Fruit fly (Drosophila melanogaster) ovary, adult (tissue): ENCODE results near the gene CG43354.

ENCODE experiments used
- CG17801 ChIP-seq: fragments of 200-800 bp; optimal IDR thresholded peaks from 2 replicates; lab custom pipeline; 2019; ENCODE audit warnings: missing biosample characterization, mild to moderate bottlenecking, missing genetic modification characterization, moderate library complexity; ENCODE audit not compliant: partially characterized antibody

The CG43354 gene

dm6 chr2L:18319577-18320316 is 10.5 kb upstream of the CG43354 start, which contains the start of gene Fas3:
TSS of gene Fas3 (plus strand) at chr2L:18320102.
- peak; percentile 32 for TF ChIP-seq CG17801 (GFP tag; lab: Kevin White, UChicago)

DNA sequence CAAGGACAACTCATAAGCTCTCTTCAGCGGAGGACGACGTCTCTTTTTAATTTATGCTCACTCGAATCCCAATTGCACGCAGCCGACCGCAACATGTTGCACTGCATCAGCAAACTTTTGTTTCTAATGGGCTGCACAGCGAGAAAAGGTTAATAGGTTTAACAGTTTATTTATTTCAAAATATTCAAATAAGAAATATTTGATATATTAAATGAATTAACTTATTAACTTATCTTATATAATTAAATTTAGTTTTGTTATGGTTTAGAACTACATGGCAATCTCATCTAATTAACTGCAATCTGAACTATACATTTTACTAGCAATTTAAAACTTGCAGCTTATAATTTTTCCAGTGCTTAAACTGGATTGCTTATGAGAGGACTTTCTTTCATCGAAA is 6.2 kb upstream of the CG43354 start:
- TF ChIP-seq CG17801 (GFP tag; lab: Kevin White, UChicago), result no peak

DNA sequence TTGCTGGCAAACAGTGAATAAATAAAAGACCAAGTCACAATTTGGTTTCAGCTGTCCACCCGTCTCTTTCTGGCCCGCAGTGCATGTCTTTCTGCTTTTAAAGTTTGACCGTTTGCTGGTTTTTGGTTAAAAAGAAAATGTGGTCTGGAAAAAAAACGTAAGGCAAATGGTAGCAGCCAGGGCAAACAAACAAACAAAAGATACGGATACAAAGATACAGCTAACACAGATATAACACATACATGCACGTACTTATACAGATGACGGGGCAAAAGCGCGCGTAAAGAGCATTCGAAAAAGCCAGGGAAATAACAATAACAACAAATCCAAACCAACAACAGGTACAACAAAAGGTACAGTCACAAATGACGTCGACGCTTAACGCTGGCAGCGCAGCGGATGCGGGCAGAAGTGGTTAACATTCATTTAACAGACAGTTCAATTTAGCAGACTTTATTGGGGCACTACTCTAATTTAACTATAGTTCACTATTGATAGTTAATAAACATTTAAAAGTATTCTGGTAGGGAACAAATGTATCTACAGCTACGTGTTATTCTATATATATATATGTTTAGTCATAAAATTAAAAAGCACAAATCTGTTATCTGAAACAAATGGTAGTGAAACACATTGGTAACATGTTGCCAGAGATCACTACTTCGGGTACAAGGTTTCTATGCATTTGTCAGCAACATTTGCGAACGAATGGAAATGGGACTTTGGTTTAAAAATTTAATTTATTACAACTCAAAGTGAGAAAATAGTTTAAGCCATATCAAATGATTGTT is 4.9 kb upstream of the CG43354 start:
- no peak for TF ChIP-seq CG17801 (GFP tag; lab: Kevin White, UChicago)

DNA sequence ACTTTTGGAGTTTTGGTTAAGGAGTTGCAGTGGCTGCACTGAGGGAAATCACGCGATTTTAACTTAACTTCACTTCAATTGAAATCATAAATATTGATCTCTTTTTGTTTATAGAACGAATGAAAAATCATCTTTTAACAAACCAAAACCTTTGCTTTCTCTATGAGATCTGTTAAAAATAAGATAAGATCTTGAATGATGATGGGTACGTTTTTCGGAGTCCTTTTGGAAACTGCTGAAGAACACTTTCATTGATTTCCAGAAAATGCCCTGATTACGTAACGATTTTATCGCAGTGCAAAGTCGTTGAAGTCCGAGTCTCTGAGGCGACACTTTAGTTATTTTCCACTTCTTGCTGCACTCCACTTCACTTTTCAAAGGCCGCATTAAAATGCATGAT is 3.1 kb upstream of the CG43354 start:
- TF ChIP-seq CG17801 (GFP tag; lab: Kevin White, UChicago), result no peak

- no peak for TF ChIP-seq CG17801 (GFP tag; lab: Kevin White, UChicago)
Measured at dm6 chr2L:18311564-18312279, 2.5 kb upstream of the CG43354 start.

DNA sequence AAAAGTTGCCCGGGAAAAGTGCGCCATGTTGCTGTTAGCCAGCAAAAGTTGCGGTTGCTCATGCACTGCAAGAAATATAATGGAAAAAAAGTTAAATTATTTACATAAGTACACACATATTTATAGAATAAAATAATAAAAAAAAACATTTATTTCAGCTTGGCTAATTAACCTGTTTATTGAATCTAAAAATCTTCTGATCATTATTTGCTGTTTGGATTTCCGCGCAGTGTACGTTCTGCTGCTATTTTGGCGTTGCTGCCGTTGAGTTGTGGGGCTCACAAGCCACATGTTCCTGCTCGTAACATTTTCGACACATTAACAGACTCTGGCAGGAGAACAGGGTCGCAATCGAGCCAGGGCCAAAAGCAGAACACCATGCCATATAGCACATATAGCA is 1.2 kb upstream of the CG43354 start:
- no peak for TF ChIP-seq CG17801 (GFP tag; lab: Kevin White, UChicago)

DNA sequence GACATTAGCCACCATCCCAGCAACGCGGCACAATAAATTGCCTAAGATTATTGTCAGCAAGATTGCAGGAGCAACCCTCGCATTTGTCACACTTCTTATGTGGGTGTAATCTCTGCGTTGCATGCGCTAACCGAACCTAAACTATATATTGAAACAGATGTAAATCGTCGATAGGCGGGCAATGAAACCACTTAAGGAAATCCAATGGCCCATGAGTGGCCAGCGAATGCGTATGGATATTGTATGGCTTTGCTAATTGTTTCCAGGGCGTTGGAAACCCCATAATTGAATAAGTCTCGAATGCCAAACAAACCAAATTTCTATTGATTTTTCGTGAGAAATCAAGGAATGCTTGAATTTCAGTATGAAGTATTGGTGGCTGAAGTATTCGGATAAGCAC is 594 bp downstream of the CG43354 start:
- TF ChIP-seq CG17801 (GFP tag; lab: Kevin White, UChicago), result no peak

DNA sequence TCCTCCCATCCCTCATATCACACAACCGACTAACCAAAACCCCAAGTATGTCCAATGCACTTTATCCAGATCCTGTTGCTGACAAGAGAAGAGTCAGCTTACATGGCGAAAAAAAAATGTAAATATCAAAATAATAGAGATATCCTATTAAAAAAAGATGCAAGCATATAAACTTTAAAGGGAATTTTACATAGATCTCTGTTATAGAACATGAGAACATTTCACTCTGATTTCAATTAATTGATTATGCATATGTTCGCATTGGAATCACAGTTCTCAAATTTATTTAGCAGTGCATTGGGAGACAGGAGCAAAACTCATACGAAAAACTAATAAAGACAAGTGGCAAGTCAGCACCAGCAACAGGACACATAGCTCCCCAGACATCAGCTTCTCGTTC is 1.4 kb downstream of the CG43354 start:
- no peak for TF ChIP-seq CG17801 (GFP tag; lab: Kevin White, UChicago)

DNA sequence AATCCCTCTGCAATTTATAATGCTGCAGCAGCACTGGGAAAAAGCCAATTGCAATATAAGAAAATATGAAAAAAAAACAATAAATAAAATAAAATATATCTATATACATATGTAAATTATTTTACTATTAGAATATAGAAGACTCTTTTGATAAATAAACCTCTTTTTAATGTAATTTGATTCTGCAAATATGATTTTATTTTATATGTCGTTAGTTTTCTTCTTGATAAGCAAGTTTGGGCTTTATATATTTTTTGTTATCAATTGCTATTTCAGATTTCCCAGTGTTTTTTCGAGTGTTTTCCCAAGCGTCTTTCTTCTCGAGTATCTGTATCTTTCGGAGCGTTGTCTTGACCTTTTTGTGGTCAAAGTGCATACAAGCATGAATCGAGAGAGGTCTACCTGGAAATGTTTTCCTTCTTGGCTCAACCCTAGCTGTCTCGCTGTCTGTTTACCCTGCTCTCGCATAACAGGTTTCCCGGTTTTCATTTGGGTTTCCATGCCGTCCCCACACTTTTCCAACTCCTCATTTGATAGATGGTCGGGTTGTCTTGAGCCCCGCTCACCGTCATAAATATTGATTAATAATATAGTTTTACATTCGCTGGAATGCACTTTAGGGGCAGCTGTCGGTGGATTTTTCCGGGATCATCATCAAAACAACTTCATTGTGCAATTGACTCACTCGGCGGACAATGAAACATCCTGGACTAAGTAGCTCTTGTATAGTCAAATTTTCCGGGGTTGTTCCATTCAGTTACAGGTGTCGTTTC is 4.0 kb downstream of the CG43354 start:
- no peak for TF ChIP-seq CG17801 (GFP tag; lab: Kevin White, UChicago)

DNA sequence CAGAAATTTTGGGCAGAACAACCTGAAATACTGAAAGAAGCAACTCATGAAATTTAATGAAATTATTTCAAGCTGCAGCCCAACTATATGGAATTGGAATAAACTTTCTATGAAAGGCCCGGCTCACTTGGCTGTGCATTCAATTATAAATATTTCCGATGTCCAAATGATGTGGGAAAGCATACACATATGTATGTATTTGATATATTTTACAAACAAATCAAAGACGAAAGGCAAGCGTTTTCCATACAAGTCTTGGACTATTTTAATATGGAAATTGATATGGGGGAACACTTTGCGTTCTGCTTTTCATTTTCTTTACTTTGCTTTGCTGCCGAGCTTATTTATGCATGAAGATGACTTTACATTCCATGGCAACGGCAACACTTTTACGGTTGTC is 4.8 kb downstream of the CG43354 start:
- no peak for TF ChIP-seq CG17801 (GFP tag; lab: Kevin White, UChicago)

dm6 chr2L:18302780-18303179 is 6.5 kb downstream of the CG43354 start:
- no peak for TF ChIP-seq CG17801 (GFP tag; lab: Kevin White, UChicago)

DNA sequence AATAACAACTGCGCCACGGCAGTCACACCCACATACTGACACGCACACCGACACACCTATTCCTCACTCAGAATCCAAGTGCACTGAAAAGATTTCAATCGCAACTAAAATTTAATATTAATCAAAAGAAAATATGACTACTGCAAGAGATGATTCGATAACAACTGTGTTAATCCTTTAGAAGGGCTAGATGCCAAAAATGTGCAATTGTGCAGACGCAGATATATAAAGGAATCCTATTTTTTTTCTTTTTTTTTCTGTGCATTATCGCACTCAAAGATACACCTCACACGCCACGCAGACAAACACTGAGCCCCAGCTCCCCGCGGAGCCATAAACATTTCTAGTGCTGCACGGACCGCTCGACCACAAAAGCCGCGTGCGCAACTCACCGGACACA is 10.7 kb downstream of the CG43354 start:
- no peak for TF ChIP-seq CG17801 (GFP tag; lab: Kevin White, UChicago)

dm6 chr2L:18294421-18294890 is 14.8 kb downstream of the CG43354 start, which contains the start of gene CG5790:
TSS of gene CG5790 (plus strand) at chr2L:18294840.
- TF ChIP-seq CG17801 (GFP tag; lab: Kevin White, UChicago), result no peak

DNA sequence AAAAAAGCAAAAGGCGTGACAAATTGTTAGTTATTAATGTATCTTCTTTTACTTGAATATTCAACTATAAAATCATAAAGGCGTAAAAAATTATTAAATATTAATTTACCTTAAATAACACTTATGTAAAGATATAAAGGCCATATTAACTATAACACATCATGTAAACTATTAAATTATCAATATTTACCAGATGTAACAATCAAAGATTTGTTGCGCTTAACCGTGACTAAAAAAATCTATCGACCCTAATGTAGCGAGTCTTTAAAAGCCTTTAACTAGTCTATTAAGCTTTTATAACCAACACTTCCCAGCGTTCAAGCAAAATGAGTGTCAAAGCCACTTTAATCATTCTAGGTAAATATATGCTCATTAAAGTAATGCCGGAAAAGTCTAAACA is 17.0 kb downstream of the CG43354 start, which contains the start of gene Sfp36F:
Gene Sfp36F, plus strand, starts transcription at position 301 of the 400 bp plus-strand sequence.
- no peak for TF ChIP-seq CG17801 (GFP tag; lab: Kevin White, UChicago)
